Fruit fly (Drosophila melanogaster) whole organism, embryonic: ENCODE results near the gene CG34300.

Experiments used
- CG10366 ChIP-seq: fragments of 200-800 bp; sonication (Bioruptor generic); IDR thresholded peaks from 2 replicates; pipeline ENCODE4 v1.3.6; 2022; ENCODE audit warnings: missing biosample characterization, missing genetic modification characterization
- CG18011 ChIP-seq: fragments of 200-800 bp; sonication (Bioruptor generic); optimal IDR thresholded peaks from 2 replicates; lab custom pipeline; 2017; ENCODE audit warnings: missing biosample characterization, missing genetic modification characterization, mild to moderate bottlenecking, moderate library complexity, missing genotype
- CG8359 ChIP-seq: fragments of 200-800 bp; sonication (Bioruptor generic); optimal IDR thresholded peaks from 2 replicates; lab custom pipeline; 2017; ENCODE audit warnings: missing biosample characterization, mild to moderate bottlenecking, missing genetic modification characterization, borderline replicate concordance
- Dip3 ChIP-seq: fragments of 200-800 bp; sonication (Bioruptor generic); optimal IDR thresholded peaks from 3 replicates; lab custom pipeline; 2016; ENCODE audit warnings: missing biosample characterization, missing genetic modification characterization
- Hsf ChIP-seq: fragments of 200-800 bp; sonication (Bioruptor generic); optimal IDR thresholded peaks from 3 replicates; lab custom pipeline; 2016; ENCODE audit warnings: missing biosample characterization, missing genetic modification characterization
- gfzf ChIP-seq: fragments of 200-800 bp; sonication (Bioruptor generic); optimal IDR thresholded peaks from 2 replicates; lab custom pipeline; 2016; ENCODE audit warnings: missing biosample characterization, mild to moderate bottlenecking, missing genetic modification characterization, moderate library complexity
- pan ChIP-seq, 4 experiments: fragments of >200 bp in 3 of 4; fragments of 200-800 bp in 1 of 4; sonication (Bioruptor generic) in 1 of 4; optimal IDR thresholded peaks in 3 of 4; IDR thresholded peaks in 1 of 4; 2 replicates each; pipeline versions ENCODE4 v1.3.6 to Lab custom; 2017 to 2022; ENCODE audit warnings: missing biosample characterization in 2 of 4, missing genetic modification characterization in 2 of 4, mixed read lengths in 1 of 4
- sc ChIP-seq, 3 experiments: fragments of >200 bp in 2 of 3; fragments of 200-800 bp in 1 of 3; sonication (Bioruptor generic) in 1 of 3; optimal IDR thresholded peaks; 2 replicates in 2 of 3; 3 replicates in 1 of 3; lab custom pipeline; 2017; ENCODE audit warnings: mild to moderate bottlenecking in 1 of 3, missing biosample characterization in 1 of 3, missing genetic modification characterization in 1 of 3, missing genetic modification reagents in 1 of 3
- zfh2 ChIP-seq: fragments of 200-800 bp; sonication (Bioruptor generic); optimal IDR thresholded peaks from 2 replicates; lab custom pipeline; 2016; ENCODE audit warnings: missing biosample characterization, missing genetic modification characterization

DNA sequence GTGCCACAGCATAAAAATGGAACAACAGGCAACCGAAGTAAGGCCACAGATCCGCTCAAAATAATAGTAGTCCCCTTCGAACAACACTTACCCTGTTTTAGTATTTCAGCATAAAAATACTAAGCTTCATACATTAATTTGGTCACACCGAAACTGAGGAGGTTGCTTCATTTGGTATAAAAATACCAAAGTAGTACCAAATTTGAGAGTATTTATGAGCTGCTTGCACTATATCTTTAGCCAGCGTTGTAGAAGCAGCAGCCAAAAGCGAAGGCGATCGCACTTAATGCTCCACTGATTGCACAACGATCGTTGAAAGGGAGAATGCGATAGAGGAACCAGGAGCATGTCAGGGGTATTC is 47.5 kb downstream of the CG34300 start:
- TF ChIP-seq sc (optimal IDR thresholded peaks at IDR 0.05; lab: Kevin White, UChicago) (no peak), sc (GFP tag; optimal IDR thresholded peaks at IDR 0.05; lab: Kevin White, UChicago) (no peak), CG10366 (no peak), CG8359 (no peak), CG18011 (GFP tag; lab: Kevin White, UChicago) (no peak), zfh2 (GFP tag; lab: Kevin White, UChicago) (no peak), gfzf (GFP tag; lab: Kevin White, UChicago) (no peak), Dip3 (no peak), pan (optimal IDR thresholded peaks at IDR 0.05; lab: Kevin White, UChicago) (no peak), pan (GFP tag; optimal IDR thresholded peaks at IDR 0.05 in 1 of 2, IDR thresholded peaks at IDR 0.05 in 1 of 2) (no peak), Hsf (GFP tag; lab: Kevin White, UChicago) (no peak)
